Comparison of ENCODE assay signal across 1 fruit fly cellular context in the genomic region with DNA sequence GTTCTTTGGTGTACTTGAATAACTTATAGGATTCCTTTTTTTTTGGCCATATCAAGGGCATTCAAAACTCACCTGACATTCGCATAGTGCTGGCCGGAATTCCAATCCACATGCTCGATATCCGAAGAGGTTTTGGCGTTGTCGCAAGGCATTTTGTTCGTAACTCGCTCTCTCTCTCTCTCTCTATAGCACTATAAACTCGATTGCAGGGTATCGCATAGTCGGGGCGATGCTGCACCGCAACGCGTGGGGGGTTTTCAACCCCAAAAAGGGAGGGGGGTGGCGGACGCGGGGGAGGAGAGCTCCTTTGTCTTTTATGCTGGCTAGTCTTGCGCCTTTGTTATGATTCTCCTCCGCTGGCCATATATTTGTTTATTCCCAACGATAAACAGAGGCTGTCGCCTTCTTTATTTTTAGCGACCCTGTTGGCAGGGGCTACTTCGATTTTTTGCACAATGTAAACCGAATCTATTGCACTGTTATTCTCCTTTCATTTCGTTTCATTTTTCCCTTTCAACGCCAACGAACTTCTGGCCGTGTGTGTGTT.
TF ChIP-seq lines count a peak whose summit lies in the region.

No protein-coding gene starts in this region.

TF ChIP-seq in whole organism, embryonic, 481 proteins besides CTCF, POLR2A, EP300 and RAD21 (continued from another document):
- TF ChIP-seq inv (GFP tag; IDR thresholded peaks at IDR 0.05; lab: Robert Waterston, UW; ENCODE audit: partially characterized antibody) (no peak), Ets65A (GFP tag; lab: Kevin White, UChicago) (no peak), CG17829 (tag; optimal IDR thresholded peaks at IDR 0.05; lab: Kevin White, UChicago) (no peak)
TF ChIP-seq in whole organism, embryonic: peak in this region for 46.
